Comparison of ENCODE assay signal across 2 fruit fly cellular contexts in the genomic region with DNA sequence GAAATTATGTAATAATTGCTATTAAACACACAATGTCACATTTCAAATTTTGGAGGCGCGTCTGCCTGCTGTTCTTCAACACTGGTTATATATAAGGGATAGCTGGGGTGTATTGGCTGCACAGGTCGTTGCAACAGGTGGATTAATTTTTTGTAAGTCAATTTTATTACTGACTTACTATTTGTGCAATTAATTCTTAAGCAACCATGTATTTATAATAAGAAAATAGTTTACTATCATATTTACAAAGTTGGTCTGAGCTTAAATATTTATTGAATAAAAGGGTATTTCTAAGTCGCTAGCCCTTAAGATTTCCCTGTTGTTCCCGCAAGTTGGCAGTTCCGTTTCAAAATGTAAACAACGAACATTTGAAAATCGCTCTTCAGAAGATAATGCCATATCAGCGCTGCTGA.
TF ChIP-seq lines count a peak whose summit lies in the region.

A gene (plus strand): TSS at position 336 of the 413 bp plus-strand sequence.

TF ChIP-seq in whole organism, embryonic, 481 proteins besides CTCF, POLR2A, EP300 and RAD21 (continued from another document and continues in another):
- peak; percentile 35 for TF ChIP-seq CG8281 (tag; optimal IDR thresholded peaks at IDR 0.05; lab: Kevin White, UChicago)
- TF ChIP-seq CG3726 (GFP tag; IDR thresholded peaks at IDR 0.05; lab: Robert Waterston, UW): 0 out of 3 replicates have a peak, but pooled peaks have one; percentile 60
- TF ChIP-seq HmgZ (tag; optimal IDR thresholded peaks at IDR 0.05; lab: Kevin White, UChicago): peak; percentile 87
- TF ChIP-seq Sin3A (optimal IDR thresholded peaks at IDR 0.05; lab: Kevin White, UChicago): peak; percentile 20
- TF ChIP-seq Ravus (GFP tag; IDR thresholded peaks at IDR 0.05; lab: Robert Waterston, UW): peak; percentile 48
- peak; percentile 60 for TF ChIP-seq nom (GFP tag; optimal IDR thresholded peaks at IDR 0.05; lab: Kevin White, UChicago)
- TF ChIP-seq lov (optimal IDR thresholded peaks at IDR 0.05; lab: Kevin White, UChicago): no peak
- TF ChIP-seq lov (GFP tag; IDR thresholded peaks at IDR 0.05; lab: Robert Waterston, UW): 0 out of 3 replicates have a peak, but pooled peaks have one; percentile 53
- peak; percentile 80 for TF ChIP-seq Mad (GFP tag; optimal IDR thresholded peaks at IDR 0.05; lab: Kevin White, UChicago)
- TF ChIP-seq CG12219 (GFP tag; optimal IDR thresholded peaks at IDR 0.05; lab: Kevin White, UChicago): peak; percentile 68
- TF ChIP-seq Elba2 (GFP tag; optimal IDR thresholded peaks at IDR 0.05; lab: Kevin White, UChicago): peak; percentile 52
- TF ChIP-seq Sox100B (GFP tag; optimal IDR thresholded peaks at IDR 0.05; lab: Kevin White, UChicago): peak; percentile 79
- TF ChIP-seq CG7963 (GFP tag; IDR thresholded peaks at IDR 0.05; lab: Robert Waterston, UW; ENCODE audit: partially characterized antibody): no peak
- TF ChIP-seq tio (GFP tag; optimal IDR thresholded peaks at IDR 0.05; lab: Kevin White, UChicago): no peak
- TF ChIP-seq CG12659 (GFP tag; optimal IDR thresholded peaks at IDR 0.05; lab: Kevin White, UChicago): peak; percentile 79
- peak; percentile 5 for TF ChIP-seq gfzf (GFP tag; optimal IDR thresholded peaks at IDR 0.05; lab: Kevin White, UChicago)
- no peak for TF ChIP-seq HLH4C (GFP tag; IDR thresholded peaks at IDR 0.05; lab: Robert Waterston, UW; ENCODE audit: partially characterized antibody)
- TF ChIP-seq gt (GFP tag; IDR thresholded peaks at IDR 0.05; lab: Robert Waterston, UW): no peak; the same call in 1 of the 2 replicates
- peak; percentile 70 for TF ChIP-seq CG31388 (GFP tag; optimal IDR thresholded peaks at IDR 0.05; lab: Kevin White, UChicago)
- TF ChIP-seq danr (GFP tag; IDR thresholded peaks at IDR 0.05; lab: Robert Waterston, UW): peak; percentile 67
- peak; percentile 75 for TF ChIP-seq Atf-2 (GFP tag; optimal IDR thresholded peaks at IDR 0.05; lab: Kevin White, UChicago)
- no peak for TF ChIP-seq btn (GFP tag; optimal IDR thresholded peaks at IDR 0.05; lab: Kevin White, UChicago)
- peak; percentile 10 for TF ChIP-seq CG4707 (GFP tag; optimal IDR thresholded peaks at IDR 0.05; lab: Kevin White, UChicago)
- TF ChIP-seq CG2678 (tag; optimal IDR thresholded peaks at IDR 0.05; lab: Kevin White, UChicago): peak; percentile 88
- TF ChIP-seq maf-S (GFP tag; optimal IDR thresholded peaks at IDR 0.05; lab: Kevin White, UChicago): peak; percentile 49
- TF ChIP-seq ro (GFP tag; IDR thresholded peaks at IDR 0.05; lab: Robert Waterston, UW): peak; percentile 24; the same call in 1 of the 2 replicates
- TF ChIP-seq CG6272 (GFP tag; IDR thresholded peaks at IDR 0.05; lab: Robert Waterston, UW): peak; percentile 67
- peak; percentile 47 for TF ChIP-seq onecut (GFP tag; IDR thresholded peaks at IDR 0.05; lab: Robert Waterston, UW)
- peak; percentile 49; the same call in 1 of the 2 replicates for TF ChIP-seq wor (GFP tag; IDR thresholded peaks at IDR 0.05; lab: Robert Waterston, UW)
- TF ChIP-seq CG8089 (GFP tag; optimal IDR thresholded peaks at IDR 0.05; lab: Kevin White, UChicago): peak; percentile 48
- TF ChIP-seq dysf (GFP tag; IDR thresholded peaks at IDR 0.05; lab: Robert Waterston, UW): peak; percentile 88
- no peak for TF ChIP-seq Dip2 (GFP tag; IDR thresholded peaks at IDR 0.05; lab: Robert Waterston, UW)
- peak; percentile 55 for TF ChIP-seq CG17912 (GFP tag; optimal IDR thresholded peaks at IDR 0.05; lab: Kevin White, UChicago)
- TF ChIP-seq knrl (GFP tag; IDR thresholded peaks at IDR 0.05; lab: Robert Waterston, UW; ENCODE audit: partially characterized antibody): peak; percentile 7; the same call in 1 of the 3 replicates
- TF ChIP-seq Meics (GFP tag; optimal IDR thresholded peaks at IDR 0.05; lab: Kevin White, UChicago): peak; percentile 83
- TF ChIP-seq CG31365 (tag; optimal IDR thresholded peaks at IDR 0.05; lab: Kevin White, UChicago): peak; percentile 44
- TF ChIP-seq GATAe (GFP tag; conservative IDR thresholded peaks at IDR 0.05; lab: Robert Waterston, UW): no peak
- TF ChIP-seq pnt (GFP tag; optimal IDR thresholded peaks at IDR 0.05; lab: Kevin White, UChicago): peak; percentile 72
- peak; percentile 90 for TF ChIP-seq nmo (GFP tag; optimal IDR thresholded peaks at IDR 0.05; lab: Kevin White, UChicago)
- TF ChIP-seq her (GFP tag; optimal IDR thresholded peaks at IDR 0.05; lab: Kevin White, UChicago): peak; percentile 29
- TF ChIP-seq Mes4 (GFP tag; optimal IDR thresholded peaks at IDR 0.05; lab: Kevin White, UChicago): peak; percentile 37
- peak; percentile 75 for TF ChIP-seq CG33557 (GFP tag; optimal IDR thresholded peaks at IDR 0.05; lab: Kevin White, UChicago)
- TF ChIP-seq CG11398 (GFP tag; optimal IDR thresholded peaks at IDR 0.05; lab: Kevin White, UChicago): peak; percentile 61
- TF ChIP-seq sd (tag; optimal IDR thresholded peaks at IDR 0.05; lab: Kevin White, UChicago): peak; percentile 58
- no peak for TF ChIP-seq bbx (GFP tag; IDR thresholded peaks at IDR 0.05; lab: Robert Waterston, UW; ENCODE audit: partially characterized antibody)
- TF ChIP-seq nerfin-1 (tag; optimal IDR thresholded peaks at IDR 0.05; lab: Kevin White, UChicago): peak; percentile 67
- TF ChIP-seq unc-4 (GFP tag; IDR thresholded peaks at IDR 0.05; lab: Robert Waterston, UW; ENCODE audit: partially characterized antibody): no peak
- peak; percentile 76 for TF ChIP-seq gcm (GFP tag; optimal IDR thresholded peaks at IDR 0.05; lab: Kevin White, UChicago)
- peak; percentile 41 for TF ChIP-seq CG1792 (GFP tag; optimal IDR thresholded peaks at IDR 0.05; lab: Kevin White, UChicago)
- TF ChIP-seq sc (optimal IDR thresholded peaks at IDR 0.05; lab: Kevin White, UChicago): no peak
- peak; percentile 62 for TF ChIP-seq sc (GFP tag; optimal IDR thresholded peaks at IDR 0.05; lab: Kevin White, UChicago)
- TF ChIP-seq eve (GFP tag; optimal IDR thresholded peaks at IDR 0.05; lab: Kevin White, UChicago): no peak
- TF ChIP-seq CG10267 (tag; optimal IDR thresholded peaks at IDR 0.05; lab: Kevin White, UChicago): peak; percentile 97
- TF ChIP-seq CG3847 (GFP tag; IDR thresholded peaks at IDR 0.05; lab: Robert Waterston, UW): peak; percentile 85
- peak; percentile 48; the same call in 1 of the 2 replicates for TF ChIP-seq dimm (GFP tag; IDR thresholded peaks at IDR 0.05; lab: Robert Waterston, UW)
- peak; percentile 68; the same call in 1 of the 3 replicates for TF ChIP-seq Optix (GFP tag; IDR thresholded peaks at IDR 0.05; lab: Robert Waterston, UW)
- no peak for TF ChIP-seq Opbp (GFP tag; IDR thresholded peaks at IDR 0.05; lab: Robert Waterston, UW; ENCODE audit: partially characterized antibody)
- peak; percentile 72 for TF ChIP-seq CG2202 (tag; optimal IDR thresholded peaks at IDR 0.05; lab: Kevin White, UChicago)
- TF ChIP-seq chn (GFP tag; optimal IDR thresholded peaks at IDR 0.05; lab: Kevin White, UChicago): peak; percentile 84
- 0 out of 2 replicates have a peak, but pooled peaks have one; percentile 15 for TF ChIP-seq Dref (GFP tag; IDR thresholded peaks at IDR 0.05; lab: Robert Waterston, UW)

TF ChIP-seq in whole organism, prepupa, 60 proteins besides CTCF, POLR2A, EP300 and RAD21 (continued from another document):
- TF ChIP-seq Hr38 (GFP tag; optimal IDR thresholded peaks at IDR 0.05; lab: Kevin White, UChicago): no peak
- TF ChIP-seq salr (GFP tag; optimal IDR thresholded peaks at IDR 0.05; lab: Kevin White, UChicago): peak; percentile 36 to 50
- TF ChIP-seq Eip78C (GFP tag; lab: Kevin White, UChicago): peak; percentile 90
- peak; percentile 76 for TF ChIP-seq CG10631 (GFP tag; optimal IDR thresholded peaks at IDR 0.05; lab: Kevin White, UChicago)
- peak; percentile 68 for TF ChIP-seq CG8319 (GFP tag; optimal IDR thresholded peaks at IDR 0.05; lab: Kevin White, UChicago)
- peak; percentile 74 for TF ChIP-seq Sox15 (GFP tag; optimal IDR thresholded peaks at IDR 0.05; lab: Kevin White, UChicago)
- TF ChIP-seq spab (GFP tag; optimal IDR thresholded peaks at IDR 0.05; lab: Kevin White, UChicago): peak; percentile 41
- peak; percentile 76 for TF ChIP-seq CG15336 (GFP tag; IDR thresholded peaks at IDR 0.05; lab: Robert Waterston, UW)
- peak; percentile 56; the same call in 1 of the 2 replicates for TF ChIP-seq CG11294 (GFP tag; IDR thresholded peaks at IDR 0.05; lab: Robert Waterston, UW)
- peak; percentile 40 for TF ChIP-seq Eip93F (GFP tag; optimal IDR thresholded peaks at IDR 0.05; lab: Kevin White, UChicago)
- peak; percentile 72 for TF ChIP-seq Ets96B (tag; optimal IDR thresholded peaks at IDR 0.05; lab: Kevin White, UChicago)
- TF ChIP-seq CG6792 (GFP tag; optimal IDR thresholded peaks at IDR 0.05; lab: Kevin White, UChicago): peak; percentile 72
